Fruit fly (Drosophila melanogaster) whole organism, pupa: ENCODE data around the gene CG7251.

ENCODE experiments used
- CG10348 ChIP-seq: fragments of 200-800 bp; sonication (Bioruptor generic); IDR thresholded peaks from 2 replicates; pipeline ENCODE4 v1.3.6; 2022; ENCODE audit warnings: missing biosample characterization, missing genetic modification characterization
- CG12605 ChIP-seq: fragments of 200-800 bp; sonication (Bioruptor generic); IDR thresholded peaks from 2 replicates; pipeline ENCODE4 v1.3.6; 2022; ENCODE audit warnings: missing biosample characterization, missing genetic modification characterization
- CG13204 ChIP-seq: fragments of 200-800 bp; sonication (Bioruptor generic); optimal IDR thresholded peaks from 2 replicates; lab custom pipeline; 2018; ENCODE audit warnings: missing biosample characterization, mild to moderate bottlenecking, missing genetic modification characterization, moderate library complexity
- CG14655 ChIP-seq: fragments of 200-800 bp; sonication (Bioruptor generic); optimal IDR thresholded peaks from 3 replicates; lab custom pipeline; 2017; ENCODE audit warnings: mild to moderate bottlenecking, missing biosample characterization, missing genetic modification reagents, missing genetic modification characterization
- CG15710 ChIP-seq: fragments of 200-800 bp; sonication (Bioruptor generic); optimal IDR thresholded peaks from 2 replicates; lab custom pipeline; 2018; ENCODE audit warnings: missing biosample characterization, mild to moderate bottlenecking, missing genetic modification characterization, moderate library complexity
- CG17806 ChIP-seq: fragments of 200-800 bp; sonication (Bioruptor generic); optimal IDR thresholded peaks from 2 replicates; lab custom pipeline; 2018; ENCODE audit warnings: missing biosample characterization, mild to moderate bottlenecking, missing genetic modification characterization, moderate library complexity
- CG32121 ChIP-seq: fragments of 200-800 bp; sonication (Bioruptor generic); IDR thresholded peaks from 2 replicates; pipeline ENCODE4 v1.3.6; 2022; ENCODE audit warnings: missing biosample characterization, missing genetic modification characterization
- CG34367 ChIP-seq: fragments of 200-800 bp; sonication (Bioruptor generic); optimal IDR thresholded peaks from 2 replicates; lab custom pipeline; 2018; ENCODE audit warnings: missing biosample characterization, mild to moderate bottlenecking, missing genetic modification characterization
- CG4496 ChIP-seq: fragments of 200-800 bp; sonication (Bioruptor generic); IDR thresholded peaks from 3 replicates; pipeline ENCODE4 v1.3.6; 2022; ENCODE audit warnings: missing biosample characterization, missing genetic modification characterization
- CG8159 ChIP-seq: fragments of 200-800 bp; sonication (Bioruptor generic); optimal IDR thresholded peaks from 3 replicates; lab custom pipeline; 2018; ENCODE audit warnings: missing biosample characterization, mild to moderate bottlenecking, missing genetic modification characterization, moderate library complexity
- CG8301 ChIP-seq: fragments of 200-800 bp; sonication (Bioruptor generic); optimal IDR thresholded peaks from 2 replicates; lab custom pipeline; 2018; ENCODE audit warnings: missing biosample characterization, mild to moderate bottlenecking, missing genetic modification characterization
- CG9948 ChIP-seq: fragments of 200-800 bp; sonication (Bioruptor generic); optimal IDR thresholded peaks from 2 replicates; lab custom pipeline; 2018; ENCODE audit warnings: missing biosample characterization, mild to moderate bottlenecking, missing genetic modification characterization, moderate library complexity
- D1 ChIP-seq: fragments of 200-800 bp; sonication (Bioruptor generic); optimal IDR thresholded peaks from 2 replicates; lab custom pipeline; 2018; ENCODE audit warnings: missing biosample characterization, mild to moderate bottlenecking, missing genetic modification characterization, moderate library complexity
- EcR ChIP-seq: fragments of 200-800 bp; sonication (Bioruptor generic); optimal IDR thresholded peaks from 3 replicates; lab custom pipeline; 2019; ENCODE audit warnings: missing biosample characterization, missing genetic modification characterization, mild to moderate bottlenecking, moderate library complexity, missing genetic modification reagents
- Ets98B ChIP-seq: fragments of 200-800 bp; sonication (Bioruptor generic); IDR thresholded peaks from 2 replicates; pipeline ENCODE4 v1.3.6; 2022; ENCODE audit warnings: missing biosample characterization, missing genetic modification characterization
- Pif1A ChIP-seq: fragments of 200-800 bp; sonication (Bioruptor generic); optimal IDR thresholded peaks from 3 replicates; lab custom pipeline; 2016; ENCODE audit warnings: missing biosample characterization, missing genetic modification characterization
- Pif1B ChIP-seq: fragments of 200-800 bp; sonication (Bioruptor generic); optimal IDR thresholded peaks from 3 replicates; lab custom pipeline; 2016; ENCODE audit warnings: missing biosample characterization, missing genetic modification characterization
- Snoo ChIP-seq: fragments of 200-800 bp; sonication (Bioruptor generic); optimal IDR thresholded peaks from 3 replicates; lab custom pipeline; 2017; ENCODE audit warnings: missing biosample characterization, mild to moderate bottlenecking, missing genetic modification characterization, inconsistent platforms
- fd96Ca ChIP-seq: fragments of 200-800 bp; sonication (Bioruptor generic); IDR thresholded peaks from 3 replicates; pipeline ENCODE4 v1.3.6; 2022; ENCODE audit warnings: missing biosample characterization, missing genetic modification characterization
- gl ChIP-seq: fragments of 200-800 bp; sonication (Bioruptor generic); optimal IDR thresholded peaks from 2 replicates; lab custom pipeline; 2018; ENCODE audit warnings: missing biosample characterization, mild to moderate bottlenecking, missing genetic modification characterization
- rn ChIP-seq: fragments of 200-800 bp; sonication (Bioruptor generic); IDR thresholded peaks from 2 replicates; pipeline ENCODE4 v1.3.6; 2022; ENCODE audit warnings: missing biosample characterization, missing genetic modification characterization

The CG7251 gene

DNA sequence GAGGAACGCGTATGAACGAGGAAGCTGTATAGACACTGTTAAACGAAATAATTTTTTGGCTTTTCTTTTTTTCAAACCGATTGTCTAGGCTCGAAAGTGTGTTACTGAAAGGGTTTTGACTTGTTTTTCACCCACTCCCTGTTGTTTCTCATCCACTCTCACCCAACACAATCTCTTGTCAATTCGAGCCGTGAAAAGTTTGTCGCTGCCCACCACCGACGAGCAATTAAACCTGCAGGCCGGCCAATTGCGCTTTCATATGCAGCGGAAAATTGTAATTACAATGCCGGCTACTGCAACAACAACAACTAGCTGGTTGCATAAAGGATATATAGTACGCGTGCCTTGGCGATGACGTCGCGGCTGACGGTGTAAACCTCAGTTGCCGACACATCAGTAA is at the start of gene CG7251:
CG7251 (minus strand) TSS at position 101 of the 400 bp plus-strand sequence.
- no peak for TF ChIP-seq CG34367 (tag; lab: Kevin White, UChicago)
- no peak for TF ChIP-seq fd96Ca (GFP tag; lab: Robert Waterston, UW)
- TF ChIP-seq Snoo = no peak
- no peak for TF ChIP-seq Pif1A (GFP tag; lab: Kevin White, UChicago)
- TF ChIP-seq CG12605 (GFP tag; lab: Robert Waterston, UW) = no peak
- TF ChIP-seq CG14655 (GFP tag; lab: Kevin White, UChicago) = no peak

DNA sequence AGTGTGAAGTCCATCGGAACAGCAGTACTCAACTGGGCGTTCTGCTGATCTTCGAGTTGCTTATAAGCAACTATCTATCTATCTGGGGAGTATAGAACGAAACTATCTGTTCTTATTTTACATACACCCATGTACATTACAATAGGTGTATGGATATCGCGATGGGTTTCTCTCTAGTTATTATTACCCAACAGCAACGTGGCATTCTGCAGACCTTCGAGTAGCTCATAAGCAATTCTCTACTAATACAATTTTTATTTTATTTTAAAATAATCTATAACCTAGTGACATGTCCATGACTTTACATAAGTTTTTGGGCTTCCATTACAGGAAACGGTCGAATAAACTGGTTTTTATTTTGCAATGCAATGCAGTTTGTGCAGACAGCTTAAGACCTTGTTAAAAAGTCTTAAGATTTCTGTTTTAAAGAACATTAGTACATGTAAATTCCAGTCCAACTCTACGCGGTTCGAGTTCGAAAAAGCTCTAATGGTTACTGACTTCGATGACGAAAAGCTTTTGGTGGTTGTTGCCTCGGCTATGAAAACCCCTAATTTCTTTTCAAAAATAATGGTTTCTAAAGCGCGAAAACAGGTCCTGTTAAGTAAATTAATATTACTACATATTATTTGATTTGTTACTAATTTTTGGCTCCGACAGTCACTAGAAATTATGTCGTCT is 35.7 kb upstream of the CG7251 start, which contains the start of gene Cyp6a16:
Cyp6a16 (minus strand) TSS at position 36 of the 681 bp plus-strand sequence.
- TF ChIP-seq Pif1A (GFP tag; lab: Kevin White, UChicago) (peak; percentile 77), CG8301 (peak; percentile 85), fd96Ca (GFP tag; lab: Robert Waterston, UW) (peak; percentile 86), CG32121 (peak; percentile 86), Ets98B (GFP tag; lab: Robert Waterston, UW) (peak; percentile 83), CG34367 (tag; lab: Kevin White, UChicago) (peak; percentile 46), CG17806 (tag; lab: Kevin White, UChicago) (peak; percentile 79), EcR (GFP tag; lab: Kevin White, UChicago) (no peak), CG4496 (GFP tag; lab: Robert Waterston, UW) (peak; percentile 92), CG8159 (peak; percentile 75), rn (peak; percentile 19; the same call in 1 of the 2 replicates), CG15710 (tag; lab: Kevin White, UChicago) (peak; percentile 67), Pif1B (GFP tag; lab: Kevin White, UChicago) (peak; percentile 72), CG9948 (tag; lab: Kevin White, UChicago) (peak; percentile 64), CG14655 (GFP tag; lab: Kevin White, UChicago) (peak; percentile 88), Snoo (no peak), CG12605 (GFP tag; lab: Robert Waterston, UW) (peak; percentile 79), CG13204 (GFP tag; lab: Kevin White, UChicago) (no peak), CG10348 (no peak; the same call in 1 of the 2 replicates), gl (tag; lab: Kevin White, UChicago) (peak; percentile 51), D1 (peak; percentile 56)

- TF ChIP-seq CG32121 (no peak; the same call in 1 of the 2 replicates), EcR (GFP tag; lab: Kevin White, UChicago) (no peak), CG8159 (peak; percentile 40), fd96Ca (GFP tag; lab: Robert Waterston, UW) (no peak), Pif1A (GFP tag; lab: Kevin White, UChicago) (no peak), CG34367 (tag; lab: Kevin White, UChicago) (peak; percentile 5), CG8301 (peak; percentile 24), CG4496 (GFP tag; lab: Robert Waterston, UW) (peak; percentile 71; the same call in 2 of the 3 replicates), CG14655 (GFP tag; lab: Kevin White, UChicago) (peak; percentile 45), CG17806 (tag; lab: Kevin White, UChicago) (no peak), Snoo (no peak), CG9948 (tag; lab: Kevin White, UChicago) (no peak), Ets98B (GFP tag; lab: Robert Waterston, UW) (peak; percentile 52), CG12605 (GFP tag; lab: Robert Waterston, UW) (peak; percentile 70), Pif1B (GFP tag; lab: Kevin White, UChicago) (no peak), CG15710 (tag; lab: Kevin White, UChicago) (peak; percentile 26), rn (peak; percentile 19; the same call in 1 of the 2 replicates), CG10348 (no peak), D1 (no peak), CG13204 (GFP tag; lab: Kevin White, UChicago) (peak; percentile 39), gl (tag; lab: Kevin White, UChicago) (peak; percentile 64)
Observed at dm6 chr2L:5617896-5618505, 29.8 kb upstream of the CG7251 start, which contains the start of gene DIP-eta. TSS of gene DIP-eta (minus strand) at chr2L:5617946.

dm6 chr2L:5617224-5617623 is 29.0 kb upstream of the CG7251 start:
- TF ChIP-seq gl (tag; lab: Kevin White, UChicago) (no peak), Snoo (no peak), EcR (GFP tag; lab: Kevin White, UChicago) (no peak), CG17806 (tag; lab: Kevin White, UChicago) (no peak), CG13204 (GFP tag; lab: Kevin White, UChicago) (no peak), Pif1A (GFP tag; lab: Kevin White, UChicago) (no peak), Pif1B (GFP tag; lab: Kevin White, UChicago) (no peak), CG9948 (tag; lab: Kevin White, UChicago) (no peak), Ets98B (GFP tag; lab: Robert Waterston, UW) (no peak), CG4496 (GFP tag; lab: Robert Waterston, UW) (no peak), CG34367 (tag; lab: Kevin White, UChicago) (no peak), CG32121 (no peak), D1 (no peak), CG8159 (no peak), rn (no peak)

DNA sequence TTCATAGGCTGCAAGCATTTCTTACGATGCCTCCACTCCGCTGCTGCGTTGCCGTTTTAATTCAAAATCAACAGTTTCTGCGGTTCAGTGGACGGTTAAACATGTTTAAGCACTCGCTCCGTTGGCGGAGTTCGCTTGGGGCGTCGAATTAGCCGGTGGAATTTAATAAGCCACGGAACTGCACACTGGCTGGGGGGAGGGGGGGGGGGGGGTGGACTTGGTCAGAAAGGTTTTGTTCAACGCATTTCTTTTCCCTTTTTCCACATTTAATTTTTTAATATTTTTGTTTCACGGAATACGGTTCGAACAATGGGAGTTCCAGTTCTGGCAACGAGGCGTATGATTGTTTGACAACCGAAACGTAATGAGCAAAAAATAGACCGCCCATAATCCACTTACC is 22.4 kb upstream of the CG7251 start:
- no peak for TF ChIP-seq Pif1B (GFP tag; lab: Kevin White, UChicago)
- no peak for TF ChIP-seq CG4496 (GFP tag; lab: Robert Waterston, UW)
- TF ChIP-seq CG15710 (tag; lab: Kevin White, UChicago) = no peak
- no peak for TF ChIP-seq gl (tag; lab: Kevin White, UChicago)
- TF ChIP-seq CG13204 (GFP tag; lab: Kevin White, UChicago) = no peak
- TF ChIP-seq CG8159 = no peak
- TF ChIP-seq CG12605 (GFP tag; lab: Robert Waterston, UW) = no peak
- TF ChIP-seq D1 = no peak
- TF ChIP-seq CG34367 (tag; lab: Kevin White, UChicago) = no peak
- TF ChIP-seq EcR (GFP tag; lab: Kevin White, UChicago) = no peak
- no peak for TF ChIP-seq rn
- TF ChIP-seq CG17806 (tag; lab: Kevin White, UChicago) = no peak
- TF ChIP-seq Pif1A (GFP tag; lab: Kevin White, UChicago) = no peak
- no peak for TF ChIP-seq Ets98B (GFP tag; lab: Robert Waterston, UW)
- TF ChIP-seq CG8301 = no peak
